Fruit fly (Drosophila melanogaster) whole organism, prepupa: ENCODE results near the gene Kaz-m1.

Source experiments
- Blimp-1 ChIP-seq: fragments of 200-800 bp; sonication (Bioruptor generic); optimal IDR thresholded peaks from 3 replicates; lab custom pipeline; 2017; ENCODE audit warnings: missing biosample characterization, missing genetic modification characterization, mild to moderate bottlenecking, moderate library complexity, missing genetic modification reagents
- CG10631 ChIP-seq: fragments of 200-800 bp; sonication (Bioruptor generic); optimal IDR thresholded peaks from 2 replicates; lab custom pipeline; 2016; ENCODE audit warnings: missing biosample characterization, missing genetic modification characterization
- CG10669 ChIP-seq: fragments of 200-800 bp; sonication (Bioruptor generic); optimal IDR thresholded peaks from 3 replicates; lab custom pipeline; 2018; ENCODE audit warnings: missing biosample characterization, mild to moderate bottlenecking, missing genetic modification characterization, moderate library complexity
- CG11294 ChIP-seq: fragments of 200-800 bp; sonication (Bioruptor generic); IDR thresholded peaks from 2 replicates; pipeline ENCODE4 v1.3.6; 2022; ENCODE audit warnings: missing biosample characterization, missing genetic modification characterization
- CG11762 ChIP-seq: fragments of 200-800 bp; sonication (Bioruptor generic); optimal IDR thresholded peaks from 3 replicates; lab custom pipeline; 2016; ENCODE audit warnings: missing biosample characterization, missing genetic modification characterization; ENCODE audit not compliant: insufficient read depth
- CG11902 ChIP-seq: fragments of 200-800 bp; sonication (Bioruptor generic); optimal IDR thresholded peaks from 3 replicates; lab custom pipeline; 2016; ENCODE audit warnings: missing biosample characterization, missing genetic modification characterization
- CG15336 ChIP-seq: fragments of 200-800 bp; sonication (Bioruptor generic); IDR thresholded peaks from 2 replicates; pipeline ENCODE4 v1.3.6; 2022; ENCODE audit warnings: missing biosample characterization, missing genetic modification characterization
- CG16779 ChIP-seq: fragments of 200-800 bp; sonication (Bioruptor generic); optimal IDR thresholded peaks from 3 replicates; lab custom pipeline; 2017; ENCODE audit warnings: missing biosample characterization, mild to moderate bottlenecking, missing genetic modification characterization
- CG32006 ChIP-seq: fragments of 200-800 bp; sonication (Bioruptor generic); optimal IDR thresholded peaks from 3 replicates; lab custom pipeline; 2017; ENCODE audit warnings: missing biosample characterization, mild to moderate bottlenecking, missing genetic modification characterization
- CG34406 ChIP-seq: fragments of 200-800 bp; sonication (Bioruptor generic); optimal IDR thresholded peaks from 3 replicates; lab custom pipeline; 2016; ENCODE audit warnings: missing biosample characterization, missing genetic modification characterization
- CG3919 ChIP-seq: fragments of 200-800 bp; sonication (Bioruptor generic); optimal IDR thresholded peaks from 3 replicates; lab custom pipeline; 2016; ENCODE audit warnings: missing biosample characterization, missing genetic modification characterization
- CG4318 ChIP-seq: fragments of 200-800 bp; sonication (Bioruptor generic); optimal IDR thresholded peaks from 3 replicates; lab custom pipeline; 2017; ENCODE audit warnings: missing biosample characterization, mild to moderate bottlenecking, missing genetic modification characterization
- CG6163 ChIP-seq: fragments of 200-800 bp; sonication (Bioruptor generic); IDR thresholded peaks from 3 replicates; pipeline ENCODE4 v1.3.6; 2022; ENCODE audit warnings: missing biosample characterization, missing genetic modification characterization
- CG6276 ChIP-seq: fragments of 200-800 bp; sonication (Bioruptor generic); optimal IDR thresholded peaks from 2 replicates; lab custom pipeline; 2017; ENCODE audit warnings: missing biosample characterization, mild to moderate bottlenecking, missing genetic modification characterization
- CG6792 ChIP-seq: fragments of 200-800 bp; sonication (Bioruptor generic); optimal IDR thresholded peaks from 3 replicates; lab custom pipeline; 2016; ENCODE audit warnings: missing biosample characterization, missing genetic modification characterization
- CG6808 ChIP-seq: fragments of 200-800 bp; sonication (Bioruptor generic); optimal IDR thresholded peaks from 3 replicates; lab custom pipeline; 2017; ENCODE audit warnings: missing biosample characterization, missing genetic modification characterization, mild to moderate bottlenecking, moderate library complexity, missing genetic modification reagents
- CG6854 ChIP-seq: fragments of 200-800 bp; sonication (Bioruptor generic); optimal IDR thresholded peaks from 2 replicates; lab custom pipeline; 2017; ENCODE audit warnings: missing biosample characterization, mild to moderate bottlenecking, missing genetic modification characterization
- CG7368 ChIP-seq: fragments of 200-800 bp; sonication (Bioruptor generic); optimal IDR thresholded peaks from 3 replicates; lab custom pipeline; 2016; ENCODE audit warnings: missing biosample characterization, missing genetic modification characterization
- CG8119 ChIP-seq: fragments of 200-800 bp; sonication (Bioruptor generic); IDR thresholded peaks from 3 replicates; pipeline ENCODE4 v1.3.6; 2022; ENCODE audit warnings: missing biosample characterization, missing genetic modification characterization
- CG8319 ChIP-seq: fragments of 200-800 bp; sonication (Bioruptor generic); optimal IDR thresholded peaks from 3 replicates; lab custom pipeline; 2016; ENCODE audit warnings: missing biosample characterization, missing genetic modification characterization
- CG9139 ChIP-seq: fragments of 200-800 bp; sonication (Bioruptor generic); optimal IDR thresholded peaks from 3 replicates; lab custom pipeline; 2017; ENCODE audit warnings: missing biosample characterization, mild to moderate bottlenecking, missing genetic modification characterization
- Eip75B ChIP-seq: fragments of 200-800 bp; sonication (Bioruptor generic); optimal IDR thresholded peaks from 3 replicates; lab custom pipeline; 2016; ENCODE audit warnings: missing biosample characterization, missing genetic modification characterization
- Eip78C ChIP-seq: fragments of 200-800 bp; sonication (Bioruptor generic); peaks from one replicate; lab custom pipeline; 2016; ENCODE audit warnings: missing biosample characterization, missing genetic modification characterization
- Eip93F ChIP-seq: fragments of 200-800 bp; sonication (Bioruptor generic); optimal IDR thresholded peaks from 2 replicates; lab custom pipeline; 2016; ENCODE audit warnings: missing biosample characterization, mild to moderate bottlenecking, missing genetic modification characterization
- Ets21C ChIP-seq: fragments of 200-800 bp; sonication (Bioruptor generic); optimal IDR thresholded peaks from 3 replicates; lab custom pipeline; 2016; ENCODE audit warnings: missing biosample characterization, missing genetic modification characterization
- Gug ChIP-seq: fragments of 200-800 bp; sonication (Bioruptor generic); IDR thresholded peaks from 2 replicates; pipeline ENCODE4 v1.3.6; 2022; ENCODE audit warnings: missing biosample characterization, missing genetic modification characterization
- Hr38 ChIP-seq: sonication (Bioruptor generic); optimal IDR thresholded peaks from 2 replicates; lab custom pipeline; 2016; ENCODE audit warnings: missing biosample characterization, missing genetic modification characterization
- Hr39 ChIP-seq: fragments of 200-800 bp; sonication (Bioruptor generic); optimal IDR thresholded peaks from 2 replicates; lab custom pipeline; 2016; ENCODE audit warnings: missing biosample characterization, missing genetic modification characterization
- Hr4 ChIP-seq: fragments of 200-800 bp; sonication (Bioruptor generic); optimal IDR thresholded peaks from 3 replicates; lab custom pipeline; 2016; ENCODE audit warnings: missing biosample characterization, missing genetic modification characterization
- Lpt ChIP-seq: fragments of 200-800 bp; sonication (Bioruptor generic); optimal IDR thresholded peaks from 3 replicates; lab custom pipeline; 2016; ENCODE audit warnings: missing biosample characterization, missing genetic modification characterization
- Met ChIP-seq: fragments of 200-800 bp; sonication (Bioruptor generic); optimal IDR thresholded peaks from 3 replicates; lab custom pipeline; 2016; ENCODE audit warnings: missing biosample characterization, missing genetic modification characterization
- OdsH ChIP-seq: fragments of 200-800 bp; sonication (Bioruptor generic); optimal IDR thresholded peaks from 3 replicates; lab custom pipeline; 2016; ENCODE audit warnings: missing biosample characterization, missing genetic modification characterization
- Sox102F ChIP-seq: fragments of 200-800 bp; sonication (Bioruptor generic); optimal IDR thresholded peaks from 2 replicates; lab custom pipeline; 2016; ENCODE audit warnings: missing biosample characterization, mild to moderate bottlenecking, missing genetic modification characterization
- Sox14 ChIP-seq: fragments of 200-800 bp; sonication (Bioruptor generic); optimal IDR thresholded peaks from 3 replicates; lab custom pipeline; 2016; ENCODE audit warnings: missing biosample characterization, missing genetic modification characterization
- Sox15 ChIP-seq: fragments of 200-800 bp; sonication (Bioruptor generic); optimal IDR thresholded peaks from 3 replicates; lab custom pipeline; 2016; ENCODE audit warnings: missing biosample characterization, missing genetic modification characterization
- achi ChIP-seq: fragments of 200-800 bp; sonication (Bioruptor generic); optimal IDR thresholded peaks from 3 replicates; lab custom pipeline; 2016; ENCODE audit warnings: missing biosample characterization, missing genetic modification characterization
- acj6 ChIP-seq: fragments of 200-800 bp; sonication (Bioruptor generic); optimal IDR thresholded peaks from 3 replicates; lab custom pipeline; 2016; ENCODE audit warnings: missing biosample characterization, missing genetic modification characterization
- cyc ChIP-seq: fragments of 200-800 bp; sonication (Bioruptor generic); optimal IDR thresholded peaks from 3 replicates; lab custom pipeline; 2016; ENCODE audit warnings: missing biosample characterization, missing genetic modification characterization
- dsx ChIP-seq: fragments of 200-800 bp; optimal IDR thresholded peaks from 3 replicates; lab custom pipeline; 2019; ENCODE audit warnings: missing biosample characterization, mild to moderate bottlenecking, missing genetic modification characterization, moderate library complexity; ENCODE audit not compliant: poor library complexity, severe bottlenecking
- eg ChIP-seq: fragments of 200-800 bp; sonication (Bioruptor generic); IDR thresholded peaks from 3 replicates; pipeline ENCODE4 v1.3.6; 2022; ENCODE audit warnings: missing biosample characterization, missing genetic modification characterization
- esn ChIP-seq: fragments of 200-800 bp; sonication (Bioruptor generic); optimal IDR thresholded peaks from 2 replicates; lab custom pipeline; 2016; ENCODE audit warnings: missing biosample characterization, mild to moderate bottlenecking, missing genetic modification characterization, moderate library complexity
- fd59A ChIP-seq: fragments of 200-800 bp; sonication (Bioruptor generic); optimal IDR thresholded peaks from 2 replicates; lab custom pipeline; 2017; ENCODE audit warnings: missing biosample characterization, mild to moderate bottlenecking, missing genetic modification characterization, missing genetic modification reagents
- fd85E ChIP-seq: fragments of 200-800 bp; sonication (Bioruptor generic); optimal IDR thresholded peaks from 3 replicates; lab custom pipeline; 2016; ENCODE audit warnings: missing biosample characterization, missing genetic modification characterization
- fkh ChIP-seq: fragments of 200-800 bp; sonication (Bioruptor generic); optimal IDR thresholded peaks from 3 replicates; lab custom pipeline; 2017; ENCODE audit warnings: missing biosample characterization, mild to moderate bottlenecking, missing genetic modification characterization, moderate library complexity
- lz ChIP-seq: fragments of 200-800 bp; sonication (Bioruptor generic); optimal IDR thresholded peaks from 3 replicates; lab custom pipeline; 2016; ENCODE audit warnings: missing biosample characterization, missing genetic modification characterization
- net ChIP-seq: fragments of 200-800 bp; sonication (Bioruptor generic); optimal IDR thresholded peaks from 3 replicates; lab custom pipeline; 2016; ENCODE audit warnings: missing biosample characterization, missing genetic modification characterization
- pdm3 ChIP-seq: fragments of 200-800 bp; sonication (Bioruptor generic); optimal IDR thresholded peaks from 3 replicates; lab custom pipeline; 2016; ENCODE audit warnings: missing biosample characterization, missing genetic modification characterization
- salr ChIP-seq, 2 experiments: fragments of 200-800 bp; sonication (Bioruptor generic); optimal IDR thresholded peaks; 3 replicates each; lab custom pipeline; 2016 to 2018; ENCODE audit warnings: missing biosample characterization in 2 of 2, missing genetic modification characterization in 2 of 2, mild to moderate bottlenecking in 1 of 2
- ss ChIP-seq, 2 experiments: fragments of 200-800 bp; sonication (Bioruptor generic); optimal IDR thresholded peaks; 2 replicates in 1 of 2; 3 replicates in 1 of 2; lab custom pipeline; 2017 to 2018; ENCODE audit warnings: mild to moderate bottlenecking in 2 of 2, missing biosample characterization in 2 of 2, missing genetic modification characterization in 2 of 2, moderate library complexity in 1 of 2
- svp ChIP-seq: fragments of 200-800 bp; sonication (Bioruptor generic); peaks from one replicate; lab custom pipeline; 2016; ENCODE audit warnings: missing biosample characterization, missing genetic modification characterization
- topi ChIP-seq: fragments of 200-800 bp; sonication (Bioruptor generic); optimal IDR thresholded peaks from 3 replicates; lab custom pipeline; 2016; ENCODE audit warnings: missing biosample characterization, missing genetic modification characterization
- vri ChIP-seq: fragments of 200-800 bp; sonication (Bioruptor generic); optimal IDR thresholded peaks from 3 replicates; lab custom pipeline; 2016; ENCODE audit warnings: missing biosample characterization, mild to moderate bottlenecking, missing genetic modification characterization

Kaz-m1 gene

DNA sequence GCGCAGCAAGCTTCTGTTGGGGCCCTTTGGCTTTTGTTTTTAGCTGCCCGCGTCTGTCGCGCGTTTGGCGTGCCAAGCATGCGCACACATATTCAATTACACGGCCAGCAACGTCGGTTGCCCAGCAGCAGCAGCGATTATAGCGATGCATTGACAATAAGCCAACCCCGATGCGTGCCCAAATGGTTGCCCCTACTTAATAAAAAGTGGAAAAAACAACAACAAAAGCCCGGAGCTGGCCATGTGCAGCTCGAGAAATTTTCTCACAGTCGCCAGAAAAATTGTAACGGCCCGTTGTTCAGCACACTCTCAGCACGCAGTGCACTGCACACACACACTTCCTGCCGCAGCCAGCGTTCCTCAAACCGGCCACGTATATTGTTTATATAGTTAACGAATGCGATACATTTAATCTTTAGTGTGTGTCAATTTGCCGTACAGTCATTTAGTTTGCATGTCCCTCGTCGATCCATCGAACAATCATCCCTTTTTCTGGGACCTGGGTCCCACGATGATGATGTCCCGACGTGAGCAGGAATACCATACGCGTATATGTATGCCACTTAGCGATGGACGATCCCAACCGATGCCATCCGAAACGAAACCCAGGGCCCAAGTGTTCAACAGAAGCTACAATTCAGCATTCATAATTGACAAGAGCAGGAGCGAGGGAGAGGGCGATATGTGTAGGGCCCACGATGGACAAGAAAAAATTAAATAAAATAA is 20.3 kb downstream of the Kaz-m1 start:
- TF ChIP-seq CG4318 (GFP tag; lab: Kevin White, UChicago): no peak
- TF ChIP-seq topi: no peak
- TF ChIP-seq Eip93F (GFP tag; lab: Kevin White, UChicago): no peak
- TF ChIP-seq CG10669 (GFP tag; lab: Kevin White, UChicago): no peak
- TF ChIP-seq CG11294 (GFP tag; lab: Robert Waterston, UW): no peak
- TF ChIP-seq esn (GFP tag; lab: Kevin White, UChicago): no peak
- no peak for TF ChIP-seq CG3919
- TF ChIP-seq net (GFP tag; lab: Kevin White, UChicago): no peak
- TF ChIP-seq Eip78C (GFP tag; lab: Kevin White, UChicago): peak; percentile 60
- TF ChIP-seq cyc (GFP tag; lab: Kevin White, UChicago): no peak
- TF ChIP-seq dsx: peak; percentile 11
- TF ChIP-seq svp (GFP tag; lab: Kevin White, UChicago): peak; percentile 43
- peak; percentile 41 to 77 for TF ChIP-seq ss (GFP tag; optimal IDR thresholded peaks at IDR 0.05; lab: Kevin White, UChicago)
- no peak for TF ChIP-seq Ets21C (GFP tag; lab: Kevin White, UChicago)
- TF ChIP-seq CG32006: no peak
- no peak for TF ChIP-seq fd59A (GFP tag; lab: Kevin White, UChicago)
- peak; percentile 40 for TF ChIP-seq CG6808 (GFP tag; lab: Kevin White, UChicago)
- no peak for TF ChIP-seq CG10631 (GFP tag; lab: Kevin White, UChicago)
- TF ChIP-seq fd85E: no peak
- no peak for TF ChIP-seq CG34406 (GFP tag; lab: Kevin White, UChicago)
- TF ChIP-seq Hr38: no peak
- TF ChIP-seq CG6163: no peak
- TF ChIP-seq CG15336 (GFP tag; lab: Robert Waterston, UW): no peak
- no peak for TF ChIP-seq achi (GFP tag; lab: Kevin White, UChicago)
- TF ChIP-seq eg (GFP tag; lab: Robert Waterston, UW): no peak
- TF ChIP-seq CG6276 (GFP tag; lab: Kevin White, UChicago): no peak
- no peak for TF ChIP-seq Gug (GFP tag; lab: Robert Waterston, UW)
- no peak for TF ChIP-seq Sox15 (GFP tag; lab: Kevin White, UChicago)
- no peak for TF ChIP-seq CG11762 (GFP tag; lab: Kevin White, UChicago)
- no peak for TF ChIP-seq Hr4 (GFP tag; lab: Kevin White, UChicago)
- TF ChIP-seq CG7368 (GFP tag; lab: Kevin White, UChicago): no peak
- TF ChIP-seq CG11902 (GFP tag; lab: Kevin White, UChicago): no peak
- TF ChIP-seq pdm3 (GFP tag; lab: Kevin White, UChicago): no peak
- TF ChIP-seq fkh (GFP tag; lab: Kevin White, UChicago): peak; percentile 33
- 0 out of 3 replicates have a peak, but pooled peaks have one; percentile 19 for TF ChIP-seq CG8119 (GFP tag; lab: Robert Waterston, UW)
- no peak for TF ChIP-seq Blimp-1 (GFP tag; lab: Kevin White, UChicago)
- no peak for TF ChIP-seq Sox102F (GFP tag; lab: Kevin White, UChicago)
- TF ChIP-seq Lpt (GFP tag; lab: Kevin White, UChicago): no peak
- no peak for TF ChIP-seq vri (GFP tag; lab: Kevin White, UChicago)
- no peak for TF ChIP-seq Hr39 (GFP tag; lab: Kevin White, UChicago)
- TF ChIP-seq Met (GFP tag; lab: Kevin White, UChicago): no peak
- TF ChIP-seq lz (GFP tag; lab: Kevin White, UChicago): no peak
- no peak for TF ChIP-seq CG9139 (GFP tag; lab: Kevin White, UChicago)
- no peak for TF ChIP-seq salr (GFP tag; optimal IDR thresholded peaks at IDR 0.05; lab: Kevin White, UChicago)
- no peak for TF ChIP-seq Sox14 (GFP tag; lab: Kevin White, UChicago)
- TF ChIP-seq acj6 (GFP tag; lab: Kevin White, UChicago): no peak
- no peak for TF ChIP-seq CG8319
- TF ChIP-seq Eip75B (GFP tag; lab: Kevin White, UChicago): no peak
- TF ChIP-seq CG6792: no peak
- no peak for TF ChIP-seq CG16779 (tag; lab: Kevin White, UChicago)
- peak; percentile 53 for TF ChIP-seq CG6854 (GFP tag; lab: Kevin White, UChicago)
- TF ChIP-seq OdsH (GFP tag; lab: Kevin White, UChicago): no peak
